Worm (Caenorhabditis elegans) whole organism, L3 larva: Measurements from ENCODE around the gene ncs-3.

Experiments
- R02D3.7 ChIP-seq: fragments of 150-350 bp; optimal IDR thresholded peaks from 2 replicates; lab custom pipeline; 2014; ENCODE audit warnings: missing biosample characterization, missing genetic modification characterization
- ama-1 ChIP-seq: fragments of 150-350 bp; optimal IDR thresholded peaks from 2 replicates; lab custom pipeline; 2018
- ceh-9 ChIP-seq: sonication (generic microtip); optimal IDR thresholded peaks from 2 replicates; lab custom pipeline; 2018; ENCODE audit warnings: missing biosample characterization, missing genetic modification characterization
- daf-12 ChIP-seq: fragments of 150-350 bp; optimal IDR thresholded peaks from 2 replicates; lab custom pipeline; 2014; ENCODE audit warnings: missing biosample characterization, missing genetic modification reagents, missing genetic modification characterization
- elt-1 ChIP-seq: fragments of 150-350 bp; optimal IDR thresholded peaks from 2 replicates; lab custom pipeline; 2014; ENCODE audit warnings: missing biosample characterization, missing genetic modification characterization
- fkh-10 ChIP-seq: sonication (generic microtip); optimal IDR thresholded peaks from 2 replicates; lab custom pipeline; 2017; ENCODE audit warnings: missing biosample characterization, missing genetic modification reagents, missing genetic modification characterization
- lin-15B ChIP-seq: fragments of 150-350 bp; optimal IDR thresholded peaks from 2 replicates; lab custom pipeline; 2014; ENCODE audit warnings: missing biosample characterization, missing genetic modification characterization
- skn-1 ChIP-seq: fragments of 150-350 bp; optimal IDR thresholded peaks from 2 replicates; lab custom pipeline; 2014; ENCODE audit warnings: missing biosample characterization, missing genetic modification characterization
- unc-62 ChIP-seq: fragments of 150-350 bp; sonication (generic microtip); optimal IDR thresholded peaks from 4 replicates; lab custom pipeline; 2014; ENCODE audit warnings: missing biosample characterization, missing genetic modification reagents, missing genetic modification characterization
- ztf-4 ChIP-seq: fragments of 150-350 bp; optimal IDR thresholded peaks from 2 replicates; lab custom pipeline; 2014; ENCODE audit warnings: missing biosample characterization, missing genetic modification characterization

DNA sequence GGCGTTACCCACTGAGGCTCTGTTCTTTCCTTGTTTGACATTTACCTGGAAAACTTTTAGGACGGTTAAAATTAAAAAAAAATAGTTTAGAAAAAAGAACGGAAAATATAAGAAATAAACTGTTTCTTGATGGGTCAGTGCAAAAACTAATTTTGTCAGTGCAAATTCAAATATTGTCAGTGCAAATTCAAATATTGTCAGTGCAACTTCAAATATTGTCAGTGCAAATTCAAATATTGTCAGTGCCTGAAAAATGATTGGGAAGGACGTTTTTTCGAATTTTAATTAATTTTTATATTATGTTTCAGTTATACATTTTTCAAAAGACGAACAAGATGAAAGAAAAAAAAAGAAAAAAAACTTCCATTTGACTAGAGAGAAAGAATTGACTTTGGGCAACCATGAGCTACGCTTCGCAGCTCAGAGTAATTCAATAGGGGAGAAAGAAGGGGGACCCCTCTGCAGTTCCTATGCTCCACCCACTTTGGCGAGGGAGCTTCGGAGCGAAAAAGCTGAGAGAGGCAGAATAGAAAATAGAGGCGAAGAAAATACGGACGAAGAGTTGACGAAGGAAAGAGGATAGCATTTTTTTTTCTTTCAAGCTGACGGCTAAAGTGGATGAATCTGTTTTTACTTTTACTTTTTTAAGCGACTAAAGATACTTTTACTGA, 8.7 kb downstream of the ncs-3 start, which contains the start of gene unc-1:
- TF ChIP-seq elt-1 (tag; lab: Kevin White, UChicago) = no peak
- TF ChIP-seq ceh-9 = no peak
- no peak for TF ChIP-seq R02D3.7 (tag; lab: Kevin White, UChicago)
- TF ChIP-seq ama-1 (lab: Kevin White, UChicago) = no peak
- TF ChIP-seq lin-15B (tag; lab: Kevin White, UChicago) = no peak
- TF ChIP-seq skn-1 (tag; lab: Kevin White, UChicago) = no peak
- no peak for TF ChIP-seq daf-12 (tag; lab: Kevin White, UChicago)
- no peak for TF ChIP-seq ztf-4
- no peak for TF ChIP-seq unc-62 (GFP tag; lab: Kevin White, UChicago)
- TF ChIP-seq fkh-10 (GFP tag; lab: Kevin White, UChicago) = no peak
